Worm (Caenorhabditis elegans) whole organism, mixed stage, embryonic: ENCODE measurements around the gene ugt-11.

Experiments
- M03D4.4 ChIP-seq: sonication (generic microtip); optimal IDR thresholded peaks from 2 replicates; lab custom pipeline; 2017; ENCODE audit warnings: mild to moderate bottlenecking, missing genetic modification characterization, missing compliant biosample characterization
- bed-3 ChIP-seq: fragments of 200-800 bp; sonication (Bioruptor generic); optimal IDR thresholded peaks from 3 replicates; lab custom pipeline; 2018; ENCODE audit warnings: mild to moderate bottlenecking, missing genetic modification characterization, moderate library complexity, missing compliant biosample characterization
- blmp-1 ChIP-seq: fragments of 150-350 bp; optimal IDR thresholded peaks from 2 replicates; lab custom pipeline; 2014; ENCODE audit warnings: missing biosample characterization, missing genetic modification characterization
- ceh-39 ChIP-seq: fragments of 150-350 bp; optimal IDR thresholded peaks from 2 replicates; lab custom pipeline; 2014; ENCODE audit warnings: missing biosample characterization, missing genetic modification characterization
- ceh-43 ChIP-seq: fragments of 200-800 bp; sonication (Bioruptor generic); optimal IDR thresholded peaks from 2 replicates; lab custom pipeline; 2018; ENCODE audit warnings: mild to moderate bottlenecking, missing genetic modification characterization, moderate library complexity, missing compliant biosample characterization
- ceh-83 ChIP-seq: fragments of 200-800 bp; sonication (Bioruptor generic); optimal IDR thresholded peaks from 2 replicates; lab custom pipeline; 2018; ENCODE audit warnings: mild to moderate bottlenecking, missing genetic modification characterization, missing compliant biosample characterization
- ces-1 ChIP-seq: fragments of 150-350 bp; optimal IDR thresholded peaks from 2 replicates; lab custom pipeline; 2014; ENCODE audit warnings: missing biosample characterization, missing genetic modification reagents, missing genetic modification characterization
- drap-1 ChIP-seq: fragments of 200-800 bp; sonication (Bioruptor generic); optimal IDR thresholded peaks from 3 replicates; lab custom pipeline; 2018; ENCODE audit warnings: mild to moderate bottlenecking, missing genetic modification characterization, missing compliant biosample characterization
- elt-1 ChIP-seq: sonication (generic microtip); optimal IDR thresholded peaks from 2 replicates; lab custom pipeline; 2017; ENCODE audit warnings: missing genetic modification characterization, mild to moderate bottlenecking, missing compliant biosample characterization, antibody characterized with exemption, moderate library complexity, borderline replicate concordance; ENCODE audit not compliant: insufficient read depth
- elt-3 ChIP-seq: fragments of 150-350 bp; optimal IDR thresholded peaks from 2 replicates; lab custom pipeline; 2014; ENCODE audit warnings: missing biosample characterization, missing genetic modification characterization
- flh-1 ChIP-seq: fragments of 200-800 bp; sonication (Bioruptor generic); optimal IDR thresholded peaks from 2 replicates; lab custom pipeline; 2018; ENCODE audit warnings: mild to moderate bottlenecking, missing genetic modification characterization, moderate library complexity, missing compliant biosample characterization
- ham-2 ChIP-seq: fragments of 200-800 bp; sonication (Bioruptor generic); optimal IDR thresholded peaks from 2 replicates; lab custom pipeline; 2018; ENCODE audit warnings: mild to moderate bottlenecking, missing genetic modification characterization, missing compliant biosample characterization
- hlh-1 ChIP-seq: fragments of 150-350 bp; optimal IDR thresholded peaks from 2 replicates; lab custom pipeline; 2014; ENCODE audit warnings: missing biosample characterization, missing genetic modification reagents, missing genetic modification characterization
- lin-13 ChIP-seq: fragments of 150-350 bp; optimal IDR thresholded peaks from 2 replicates; lab custom pipeline; 2014; ENCODE audit warnings: missing biosample characterization, missing genetic modification characterization
- lin-32 ChIP-seq: fragments of 200-800 bp; sonication (Bioruptor generic); optimal IDR thresholded peaks from 2 replicates; lab custom pipeline; 2018; ENCODE audit warnings: mild to moderate bottlenecking, missing genetic modification characterization, missing compliant biosample characterization
- lsy-2 ChIP-seq: fragments of 150-350 bp; optimal IDR thresholded peaks from 2 replicates; lab custom pipeline; 2014; ENCODE audit warnings: missing biosample characterization, missing genetic modification characterization
- mab-5 ChIP-seq: fragments of 150-350 bp; optimal IDR thresholded peaks from 2 replicates; lab custom pipeline; 2014; ENCODE audit warnings: missing biosample characterization, missing genetic modification characterization
- mep-1 ChIP-seq: fragments of 150-350 bp; optimal IDR thresholded peaks from 2 replicates; lab custom pipeline; 2017; ENCODE audit warnings: missing biosample characterization, missing genetic modification reagents, missing genetic modification characterization, inconsistent platforms
- mls-2 ChIP-seq: sonication (generic microtip); optimal IDR thresholded peaks from 2 replicates; lab custom pipeline; 2016; ENCODE audit warnings: mild to moderate bottlenecking, missing genetic modification characterization, moderate library complexity, missing compliant biosample characterization
- nhr-12 ChIP-seq: fragments of 150-350 bp; optimal IDR thresholded peaks from 2 replicates; lab custom pipeline; 2014; ENCODE audit warnings: missing biosample characterization, missing genetic modification characterization
- nhr-2 ChIP-seq: fragments of 150-350 bp; optimal IDR thresholded peaks from 2 replicates; lab custom pipeline; 2014; ENCODE audit warnings: missing biosample characterization, missing genetic modification characterization
- nhr-237 ChIP-seq: fragments of 150-350 bp; optimal IDR thresholded peaks from 2 replicates; lab custom pipeline; 2014; ENCODE audit warnings: missing biosample characterization, missing genetic modification characterization
- nhr-28 ChIP-seq: fragments of 150-350 bp; optimal IDR thresholded peaks from 2 replicates; lab custom pipeline; 2014; ENCODE audit warnings: missing biosample characterization, missing genetic modification characterization
- sem-2 ChIP-seq: fragments of 200-800 bp; sonication (Bioruptor generic); optimal IDR thresholded peaks from 2 replicates; lab custom pipeline; 2018; ENCODE audit warnings: mild to moderate bottlenecking, missing genetic modification characterization, missing compliant biosample characterization
- sptf-1 ChIP-seq: sonication (generic microtip); optimal IDR thresholded peaks from 2 replicates; lab custom pipeline; 2017; ENCODE audit warnings: mild to moderate bottlenecking, missing genetic modification characterization, moderate library complexity, missing compliant biosample characterization
- tbx-8 ChIP-seq: fragments of 200-800 bp; sonication (Bioruptor generic); optimal IDR thresholded peaks from 2 replicates; lab custom pipeline; 2018; ENCODE audit warnings: mild to moderate bottlenecking, missing genetic modification characterization, moderate library complexity, missing compliant biosample characterization
- unc-120 ChIP-seq: sonication (generic microtip); optimal IDR thresholded peaks from 2 replicates; lab custom pipeline; 2017; ENCODE audit warnings: missing genetic modification characterization, missing compliant biosample characterization; ENCODE audit not compliant: poor library complexity, severe bottlenecking
- unc-39 ChIP-seq: fragments of 150-350 bp; optimal IDR thresholded peaks from 2 replicates; lab custom pipeline; 2014; ENCODE audit warnings: missing biosample characterization, missing genetic modification characterization
- unc-62 ChIP-seq: fragments of 150-350 bp; optimal IDR thresholded peaks from 2 replicates; lab custom pipeline; 2014; ENCODE audit warnings: missing biosample characterization, missing genetic modification reagents, missing genetic modification characterization
- zip-8 ChIP-seq: fragments of 150-350 bp; optimal IDR thresholded peaks from 2 replicates; lab custom pipeline; 2014; ENCODE audit warnings: missing biosample characterization, missing genetic modification characterization
- ztf-11 ChIP-seq: fragments of 150-350 bp; optimal IDR thresholded peaks from 2 replicates; lab custom pipeline; 2014; ENCODE audit warnings: missing biosample characterization, missing genetic modification characterization

The ugt-11 gene

ce11 chrV:4885372-4885771 lies 9.5 kb downstream of the ugt-11 start, which contains the start of gene T19H12.3:
Gene T19H12.3 (plus strand): TSS chrV:4885672.
- TF ChIP-seq unc-120 (tag; lab: Kevin White, UChicago) (no peak), bed-3 (GFP tag; lab: Kevin White, UChicago) (no peak), M03D4.4 (tag; lab: Kevin White, UChicago) (no peak), nhr-237 (tag; lab: Kevin White, UChicago) (no peak), elt-1 (tag; lab: Kevin White, UChicago) (no peak), unc-62 (no peak), tbx-8 (GFP tag; lab: Kevin White, UChicago) (no peak), unc-39 (tag; lab: Kevin White, UChicago) (no peak), lin-13 (tag; lab: Kevin White, UChicago) (no peak), elt-3 (tag; lab: Kevin White, UChicago) (no peak), sem-2 (GFP tag; lab: Kevin White, UChicago) (no peak), sptf-1 (no peak), mep-1 (no peak), lsy-2 (no peak), drap-1 (GFP tag; lab: Kevin White, UChicago) (no peak), ceh-43 (GFP tag; lab: Kevin White, UChicago) (no peak), ceh-39 (tag; lab: Kevin White, UChicago) (no peak), zip-8 (no peak)
- TF ChIP-seq, all 35 proteins: peak for 0

ce11 chrV:4884490-4884889 lies 10.4 kb downstream of the ugt-11 start, which contains the start of gene T19H12.12:
Gene T19H12.12 (plus strand): TSS chrV:4884790.
- TF ChIP-seq nhr-237 (tag; lab: Kevin White, UChicago) (no peak), nhr-12 (tag; lab: Kevin White, UChicago) (no peak), sptf-1 (no peak), blmp-1 (no peak), unc-39 (tag; lab: Kevin White, UChicago) (no peak), zip-8 (no peak), ceh-39 (tag; lab: Kevin White, UChicago) (no peak), drap-1 (GFP tag; lab: Kevin White, UChicago) (no peak), ceh-43 (GFP tag; lab: Kevin White, UChicago) (no peak)

ce11 chrV:4881377-4881776 lies 13.5 kb downstream of the ugt-11 start, which contains the start of gene str-32:
Gene str-32 (minus strand): TSS chrV:4881477.
- TF ChIP-seq nhr-28 (no peak), lsy-2 (no peak)

- TF ChIP-seq elt-1 (tag; lab: Kevin White, UChicago) (no peak), ces-1 (GFP tag; lab: Kevin White, UChicago) (no peak), ceh-83 (GFP tag; lab: Kevin White, UChicago) (no peak), unc-62 (no peak), nhr-28 (no peak), nhr-237 (tag; lab: Kevin White, UChicago) (no peak), sptf-1 (no peak), bed-3 (GFP tag; lab: Kevin White, UChicago) (no peak)
- TF ChIP-seq, all 35 proteins: peak for 0
Observed at ce11 chrV:4879251-4879650, 15.6 kb downstream of the ugt-11 start, which contains the start of gene T19H12.15. Gene T19H12.15 (minus strand): TSS chrV:4879351.

- TF ChIP-seq flh-1 (GFP tag; lab: Kevin White, UChicago) (no peak), nhr-2 (tag; lab: Kevin White, UChicago) (no peak), ham-2 (GFP tag; lab: Kevin White, UChicago) (no peak), unc-120 (tag; lab: Kevin White, UChicago) (no peak)
Observed at ce11 chrV:4877587-4877986, 17.3 kb downstream of the ugt-11 start, which contains the start of gene T19H12.6. Gene T19H12.6 (minus strand): TSS chrV:4877687.

ce11 chrV:4871992-4872391 lies 22.9 kb downstream of the ugt-11 start, which contains the start of gene srd-33:
Gene srd-33 (plus strand): TSS chrV:4872292.
- no peak for TF ChIP-seq zip-8

- TF ChIP-seq nhr-28 (no peak), elt-1 (tag; lab: Kevin White, UChicago) (no peak), blmp-1 (no peak), lin-13 (tag; lab: Kevin White, UChicago) (no peak), nhr-2 (tag; lab: Kevin White, UChicago) (no peak), unc-120 (tag; lab: Kevin White, UChicago) (no peak), mls-2 (tag; lab: Kevin White, UChicago) (no peak), nhr-12 (tag; lab: Kevin White, UChicago) (no peak), sptf-1 (no peak), ztf-11 (tag; lab: Kevin White, UChicago) (no peak), mab-5 (tag; lab: Kevin White, UChicago) (no peak), hlh-1 (tag; lab: Kevin White, UChicago) (no peak), lin-32 (no peak), ceh-83 (GFP tag; lab: Kevin White, UChicago) (no peak)
Observed at ce11 chrV:4870627-4871026, 24.2 kb downstream of the ugt-11 start.
